Worm (Caenorhabditis elegans) whole organism, L2 larva: ENCODE data around the gene ttr-59.
A peak's percentile ranks its signal among the peaks of the same experiment; 100 is the strongest.

Experiments
- C34F6.9 ChIP-seq: fragments of 150-350 bp; optimal IDR thresholded peaks from 2 replicates; lab custom pipeline; 2014; ENCODE audit warnings: missing biosample characterization, missing genetic modification characterization
- F13H6.1 ChIP-seq: sonication (generic microtip); optimal IDR thresholded peaks from 2 replicates; lab custom pipeline; 2016; ENCODE audit warnings: missing genetic modification characterization, missing compliant biosample characterization
- R02D3.7 ChIP-seq: fragments of 150-350 bp; optimal IDR thresholded peaks from 2 replicates; lab custom pipeline; 2014; ENCODE audit warnings: missing biosample characterization, missing genetic modification characterization
- Y55F3AM.14 ChIP-seq: fragments of 200-800 bp; sonication (Bioruptor generic); optimal IDR thresholded peaks from 2 replicates; lab custom pipeline; 2018; ENCODE audit warnings: mild to moderate bottlenecking, missing genetic modification characterization, missing compliant biosample characterization
- ZK546.5 ChIP-seq: sonication (generic microtip); optimal IDR thresholded peaks from 2 replicates; lab custom pipeline; 2017; ENCODE audit warnings: missing biosample characterization, missing genetic modification characterization
- alr-1 ChIP-seq: fragments of 150-350 bp; optimal IDR thresholded peaks from 2 replicates; lab custom pipeline; 2014; ENCODE audit warnings: missing biosample characterization, missing genetic modification characterization
- aly-2 ChIP-seq: fragments of 150-350 bp; optimal IDR thresholded peaks from 2 replicates; lab custom pipeline; 2014; ENCODE audit warnings: missing biosample characterization, missing genetic modification characterization
- ama-1 ChIP-seq: fragments of 150-350 bp; optimal IDR thresholded peaks from 2 replicates; lab custom pipeline; 2018; ENCODE audit warnings: inconsistent platforms
- blmp-1 ChIP-seq: sonication (generic microtip); optimal IDR thresholded peaks from 2 replicates; lab custom pipeline; 2017; ENCODE audit warnings: missing genetic modification characterization, mild to moderate bottlenecking, missing compliant biosample characterization, antibody characterized with exemption, moderate library complexity; ENCODE audit not compliant: insufficient read depth
- ceh-16 ChIP-seq: fragments of 150-350 bp; optimal IDR thresholded peaks from 2 replicates; lab custom pipeline; 2014; ENCODE audit warnings: missing biosample characterization, missing genetic modification characterization
- ceh-82 ChIP-seq: fragments of 150-350 bp; optimal IDR thresholded peaks from 2 replicates; lab custom pipeline; 2014; ENCODE audit warnings: missing biosample characterization, missing genetic modification characterization
- crh-2 ChIP-seq: sonication (generic microtip); optimal IDR thresholded peaks from 2 replicates; lab custom pipeline; 2017; ENCODE audit warnings: missing biosample characterization, missing genetic modification characterization
- egl-27 ChIP-seq: sonication (generic microtip); optimal IDR thresholded peaks from 3 replicates; lab custom pipeline; 2017; ENCODE audit warnings: missing biosample characterization, missing genetic modification reagents, missing genetic modification characterization
- elt-1 ChIP-seq: fragments of 150-350 bp; optimal IDR thresholded peaks from 2 replicates; lab custom pipeline; 2014; ENCODE audit warnings: missing biosample characterization, missing genetic modification characterization
- elt-3 ChIP-seq: sonication (generic microtip); optimal IDR thresholded peaks from 2 replicates; lab custom pipeline; 2017; ENCODE audit warnings: missing biosample characterization, missing genetic modification characterization
- fos-1 ChIP-seq: fragments of 150-350 bp; optimal IDR thresholded peaks from 2 replicates; lab custom pipeline; 2014; ENCODE audit warnings: missing biosample characterization, missing genetic modification characterization
- gmeb-1 ChIP-seq: fragments of 150-350 bp; optimal IDR thresholded peaks from 2 replicates; lab custom pipeline; 2014; ENCODE audit warnings: missing biosample characterization, missing genetic modification characterization
- lin-11 ChIP-seq: fragments of 150-350 bp; sonication (generic microtip); optimal IDR thresholded peaks from 2 replicates; lab custom pipeline; 2014; ENCODE audit warnings: missing biosample characterization, missing genetic modification characterization, inconsistent platforms, mixed read lengths
- lin-13 ChIP-seq: fragments of 150-350 bp; optimal IDR thresholded peaks from 2 replicates; lab custom pipeline; 2014; ENCODE audit warnings: missing biosample characterization, missing genetic modification reagents, missing genetic modification characterization
- lin-39 ChIP-seq: fragments of 150-350 bp; optimal IDR thresholded peaks from 2 replicates; lab custom pipeline; 2014; ENCODE audit warnings: missing biosample characterization, missing genetic modification reagents, missing genetic modification characterization
- lsy-2 ChIP-seq, 2 experiments: fragments of 150-350 bp in 1 of 2; sonication (generic microtip) in 1 of 2; optimal IDR thresholded peaks; 2 replicates each; lab custom pipeline; 2014 to 2017; ENCODE audit warnings: missing biosample characterization in 2 of 2, missing genetic modification characterization in 2 of 2
- mab-5 ChIP-seq: fragments of 150-350 bp; optimal IDR thresholded peaks from 2 replicates; lab custom pipeline; 2014; ENCODE audit warnings: missing biosample characterization, missing genetic modification characterization
- mbf-1 ChIP-seq: sonication (generic microtip); optimal IDR thresholded peaks from 2 replicates; lab custom pipeline; 2017; ENCODE audit warnings: missing biosample characterization, missing genetic modification characterization
- mdl-1 ChIP-seq, 2 experiments: fragments of 150-350 bp in 1 of 2; sonication (generic microtip) in 1 of 2; optimal IDR thresholded peaks; 2 replicates each; lab custom pipeline; 2017; ENCODE audit warnings: missing biosample characterization in 2 of 2, missing genetic modification characterization in 2 of 2
- nhr-10 ChIP-seq: sonication (generic microtip); optimal IDR thresholded peaks from 2 replicates; lab custom pipeline; 2017; ENCODE audit warnings: missing biosample characterization, missing genetic modification characterization
- nhr-11 ChIP-seq: fragments of 150-350 bp; optimal IDR thresholded peaks from 2 replicates; lab custom pipeline; 2014; ENCODE audit warnings: missing biosample characterization, missing genetic modification characterization
- nhr-12 ChIP-seq: fragments of 150-350 bp; optimal IDR thresholded peaks from 2 replicates; lab custom pipeline; 2014; ENCODE audit warnings: missing biosample characterization, missing genetic modification characterization
- nhr-129 ChIP-seq: fragments of 150-350 bp; optimal IDR thresholded peaks from 2 replicates; lab custom pipeline; 2014; ENCODE audit warnings: missing biosample characterization, missing genetic modification characterization
- nhr-21 ChIP-seq: fragments of 150-350 bp; optimal IDR thresholded peaks from 2 replicates; lab custom pipeline; 2014; ENCODE audit warnings: missing biosample characterization, missing genetic modification characterization
- nhr-23 ChIP-seq: fragments of 150-350 bp; optimal IDR thresholded peaks from 2 replicates; lab custom pipeline; 2014; ENCODE audit warnings: missing biosample characterization, missing genetic modification reagents, missing genetic modification characterization
- nhr-237 ChIP-seq: fragments of 150-350 bp; optimal IDR thresholded peaks from 2 replicates; lab custom pipeline; 2014; ENCODE audit warnings: missing biosample characterization, missing genetic modification characterization
- nhr-25 ChIP-seq: fragments of 150-350 bp; sonication (generic microtip); optimal IDR thresholded peaks from 3 replicates; lab custom pipeline; 2014; ENCODE audit warnings: missing biosample characterization, missing genetic modification characterization
- nhr-6 ChIP-seq: fragments of 150-350 bp; optimal IDR thresholded peaks from 2 replicates; lab custom pipeline; 2014; ENCODE audit warnings: missing biosample characterization, missing genetic modification characterization
- nhr-77 ChIP-seq: fragments of 150-350 bp; optimal IDR thresholded peaks from 2 replicates; lab custom pipeline; 2014; ENCODE audit warnings: missing biosample characterization, missing genetic modification characterization
- sem-4 ChIP-seq: fragments of 150-350 bp; optimal IDR thresholded peaks from 2 replicates; lab custom pipeline; 2014; ENCODE audit warnings: missing biosample characterization, missing genetic modification reagents, missing genetic modification characterization
- skn-1 ChIP-seq: sonication (generic microtip); optimal IDR thresholded peaks from 2 replicates; lab custom pipeline; 2017; ENCODE audit warnings: missing biosample characterization, missing genetic modification characterization
- sma-3 ChIP-seq: sonication (generic microtip); optimal IDR thresholded peaks from 2 replicates; lab custom pipeline; 2016; ENCODE audit warnings: missing genetic modification reagents, missing genetic modification characterization, missing compliant biosample characterization
- sma-9 ChIP-seq, 2 experiments: fragments of 150-350 bp in 1 of 2; sonication (generic microtip) in 1 of 2; optimal IDR thresholded peaks; 2 replicates each; lab custom pipeline; 2014 to 2016; ENCODE audit warnings: missing genetic modification characterization in 2 of 2, mild to moderate bottlenecking in 1 of 2, missing biosample characterization in 1 of 2, missing compliant biosample characterization in 1 of 2, missing genetic modification reagents in 1 of 2, moderate library complexity in 1 of 2
- snpc-4 ChIP-seq: fragments of 150-350 bp; optimal IDR thresholded peaks from 2 replicates; lab custom pipeline; 2014; ENCODE audit warnings: missing biosample characterization, missing genetic modification characterization
- unc-39 ChIP-seq: fragments of 150-350 bp; optimal IDR thresholded peaks from 2 replicates; lab custom pipeline; 2014; ENCODE audit warnings: missing biosample characterization, missing genetic modification characterization
- unc-55 ChIP-seq: fragments of 150-350 bp; sonication (generic microtip); optimal IDR thresholded peaks from 3 replicates; lab custom pipeline; 2014; ENCODE audit warnings: missing biosample characterization, missing genetic modification reagents, missing genetic modification characterization
- unc-62 ChIP-seq: fragments of 150-350 bp; optimal IDR thresholded peaks from 2 replicates; lab custom pipeline; 2014; ENCODE audit warnings: missing biosample characterization, missing genetic modification reagents, missing genetic modification characterization
- zag-1 ChIP-seq: fragments of 150-350 bp; optimal IDR thresholded peaks from 2 replicates; lab custom pipeline; 2014; ENCODE audit warnings: missing biosample characterization, missing genetic modification characterization
- ztf-1 ChIP-seq: fragments of 200-800 bp; sonication (Bioruptor generic); conservative IDR thresholded peaks from 2 replicates; pipeline ENCODE4 v1.3.6; 2022; ENCODE audit warnings: missing genetic modification characterization, missing compliant biosample characterization
- ztf-11 ChIP-seq: sonication (generic microtip); optimal IDR thresholded peaks from 2 replicates; lab custom pipeline; 2017; ENCODE audit warnings: missing biosample characterization, missing genetic modification characterization
- ztf-4 ChIP-seq: fragments of 150-350 bp; optimal IDR thresholded peaks from 2 replicates; lab custom pipeline; 2014; ENCODE audit warnings: missing biosample characterization, missing genetic modification characterization

Gene ttr-59

ce11 chrX:7329601-7330000 is at the start of gene ttr-59:
ttr-59 (plus strand) TSS chrX:7329818.
- peak; percentile 51 for TF ChIP-seq nhr-25 (tag; lab: Kevin White, UChicago)
- no peak for TF ChIP-seq skn-1
- no peak for TF ChIP-seq elt-1 (tag; lab: Kevin White, UChicago)
- peak; percentile 65 for TF ChIP-seq sma-3 (GFP tag; lab: Kevin White, UChicago)
- peak; percentile 69 for TF ChIP-seq blmp-1 (tag; lab: Kevin White, UChicago)
- peak; percentile 25 for TF ChIP-seq nhr-21 (tag; lab: Kevin White, UChicago)
- TF ChIP-seq, all 48 proteins: peak for 4

DNA sequence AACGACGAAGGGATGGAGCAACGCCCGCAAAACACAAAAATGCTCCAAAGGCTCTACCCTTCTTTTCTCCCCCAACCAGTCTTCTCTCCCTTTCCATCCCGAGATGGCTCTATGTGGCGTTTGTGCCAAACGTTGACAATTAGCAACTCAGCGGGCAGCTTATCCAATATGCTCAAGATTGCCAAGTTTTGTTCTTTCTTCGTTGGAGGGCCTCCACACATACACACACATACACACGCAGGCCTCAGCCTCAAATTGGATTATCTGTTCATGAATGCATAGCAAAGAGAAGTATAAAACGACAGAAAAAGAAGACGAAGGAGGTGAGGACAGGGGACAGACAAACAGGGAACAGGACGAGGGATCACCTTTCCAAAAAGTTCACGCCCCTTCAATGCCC is 48.3 kb upstream of the ttr-59 start:
- TF ChIP-seq C34F6.9 (peak; percentile 30), ceh-16 (tag; lab: Kevin White, UChicago) (no peak), lin-11 (peak; percentile 12)

DNA sequence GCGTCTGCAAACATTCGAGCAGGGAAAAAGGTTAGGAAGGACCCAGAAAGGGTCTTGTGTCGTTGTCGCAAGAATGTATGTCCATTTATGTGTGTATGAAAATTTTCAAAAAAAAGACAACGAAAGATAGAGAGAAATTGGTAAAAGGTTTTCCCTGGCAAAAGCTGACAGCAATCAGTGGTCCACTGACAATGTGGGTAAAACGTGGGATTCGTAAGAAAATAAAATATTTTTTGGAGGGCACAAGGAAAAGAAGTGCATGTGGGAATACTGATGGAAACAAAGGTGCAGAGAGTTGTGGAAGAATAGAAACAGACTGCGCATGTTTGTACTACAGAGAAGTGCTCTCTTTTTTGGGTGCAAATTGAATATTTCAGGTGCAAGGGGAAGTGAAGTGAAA is 46.5 kb upstream of the ttr-59 start:
- TF ChIP-seq nhr-77 (tag; lab: Kevin White, UChicago) (no peak), ama-1 (lab: Kevin White, UChicago) (no peak), sma-9 (GFP tag; optimal IDR thresholded peaks at IDR 0.05; lab: Kevin White, UChicago) (no peak), sma-9 (tag; optimal IDR thresholded peaks at IDR 0.05; lab: Kevin White, UChicago) (no peak), F13H6.1 (no peak), ceh-82 (no peak), elt-1 (tag; lab: Kevin White, UChicago) (no peak), nhr-129 (tag; lab: Kevin White, UChicago) (no peak), sma-3 (GFP tag; lab: Kevin White, UChicago) (no peak), alr-1 (no peak)

ce11 chrX:7284724-7285184 is 44.9 kb upstream of the ttr-59 start:
- TF ChIP-seq nhr-25 (tag; lab: Kevin White, UChicago) = no peak
- TF ChIP-seq nhr-77 (tag; lab: Kevin White, UChicago) = no peak
- TF ChIP-seq lin-13 (GFP tag; lab: Kevin White, UChicago) = peak; percentile 24
- peak; percentile 83 for TF ChIP-seq F13H6.1
- no peak for TF ChIP-seq blmp-1 (tag; lab: Kevin White, UChicago)
- no peak for TF ChIP-seq nhr-21 (tag; lab: Kevin White, UChicago)
- TF ChIP-seq nhr-12 (tag; lab: Kevin White, UChicago) = no peak
- TF ChIP-seq nhr-23 = no peak
- peak; percentile 68 for TF ChIP-seq crh-2
- TF ChIP-seq ama-1 (lab: Kevin White, UChicago) = no peak
- peak; percentile 87 for TF ChIP-seq zag-1 (tag; lab: Kevin White, UChicago)
- TF ChIP-seq unc-55 = peak; percentile 85
- no peak for TF ChIP-seq ztf-4
- no peak for TF ChIP-seq R02D3.7 (tag; lab: Kevin White, UChicago)
- TF ChIP-seq ceh-16 (tag; lab: Kevin White, UChicago) = no peak
- no peak for TF ChIP-seq aly-2 (tag; lab: Kevin White, UChicago)
- peak; percentile 67 for TF ChIP-seq nhr-129 (tag; lab: Kevin White, UChicago)
- TF ChIP-seq unc-39 (tag; lab: Kevin White, UChicago) = peak; percentile 82
- TF ChIP-seq mbf-1 = no peak
- TF ChIP-seq sem-4 (tag; lab: Kevin White, UChicago) = peak; percentile 32
- TF ChIP-seq unc-62 (GFP tag; lab: Kevin White, UChicago) = no peak
- TF ChIP-seq nhr-10 (tag; lab: Kevin White, UChicago) = no peak
- TF ChIP-seq lsy-2 (tag; optimal IDR thresholded peaks at IDR 0.05; lab: Kevin White, UChicago) = peak in 1 of 2 experiments; percentile 54
- TF ChIP-seq nhr-11 (tag; lab: Kevin White, UChicago) = no peak
- no peak for TF ChIP-seq ZK546.5 (tag; lab: Kevin White, UChicago)
- no peak for TF ChIP-seq lin-11
- peak; percentile 52 for TF ChIP-seq nhr-6
- TF ChIP-seq elt-1 (tag; lab: Kevin White, UChicago) = no peak
- peak; percentile 16 for TF ChIP-seq mab-5 (tag; lab: Kevin White, UChicago)
- peak; percentile 65 for TF ChIP-seq C34F6.9
- peak; percentile 13 for TF ChIP-seq snpc-4
- peak; percentile 49 for TF ChIP-seq Y55F3AM.14 (GFP tag; lab: Kevin White, UChicago)
- TF ChIP-seq fos-1 (tag; lab: Kevin White, UChicago) = no peak
- TF ChIP-seq ztf-1 (GFP tag; lab: Robert Waterston, UW) = no peak
- no peak for TF ChIP-seq elt-3 (tag; lab: Kevin White, UChicago)
- peak; percentile 22 for TF ChIP-seq sma-9 (GFP tag; optimal IDR thresholded peaks at IDR 0.05; lab: Kevin White, UChicago)
- TF ChIP-seq sma-9 (tag; optimal IDR thresholded peaks at IDR 0.05; lab: Kevin White, UChicago) = no peak
- TF ChIP-seq ceh-82 = no peak
- TF ChIP-seq gmeb-1 (tag; lab: Kevin White, UChicago) = no peak
- no peak for TF ChIP-seq lin-39
- TF ChIP-seq egl-27 = peak; percentile 62
- TF ChIP-seq ztf-11 = no peak
- TF ChIP-seq mdl-1 (tag; optimal IDR thresholded peaks at IDR 0.05; lab: Kevin White, UChicago) = peak in 1 of 2 experiments; percentile 23
- TF ChIP-seq nhr-237 (tag; lab: Kevin White, UChicago) = no peak
